Worm (Caenorhabditis elegans) whole organism, mixed stage, embryonic: Measurements from ENCODE around the gene col-139.

Source experiments
- M03D4.4 ChIP-seq: sonication (generic microtip); optimal IDR thresholded peaks from 2 replicates; lab custom pipeline; 2017; ENCODE audit warnings: mild to moderate bottlenecking, missing genetic modification characterization, missing compliant biosample characterization
- elt-3 ChIP-seq: fragments of 150-350 bp; optimal IDR thresholded peaks from 2 replicates; lab custom pipeline; 2014; ENCODE audit warnings: missing biosample characterization, missing genetic modification characterization
- flh-1 ChIP-seq: fragments of 200-800 bp; sonication (Bioruptor generic); optimal IDR thresholded peaks from 2 replicates; lab custom pipeline; 2018; ENCODE audit warnings: mild to moderate bottlenecking, missing genetic modification characterization, moderate library complexity, missing compliant biosample characterization
- lin-13 ChIP-seq: fragments of 150-350 bp; optimal IDR thresholded peaks from 2 replicates; lab custom pipeline; 2014; ENCODE audit warnings: missing biosample characterization, missing genetic modification characterization
- lsy-2 ChIP-seq: fragments of 150-350 bp; optimal IDR thresholded peaks from 2 replicates; lab custom pipeline; 2014; ENCODE audit warnings: missing biosample characterization, missing genetic modification characterization
- nhr-237 ChIP-seq: fragments of 150-350 bp; optimal IDR thresholded peaks from 2 replicates; lab custom pipeline; 2014; ENCODE audit warnings: missing biosample characterization, missing genetic modification characterization
- nhr-28 ChIP-seq: fragments of 150-350 bp; optimal IDR thresholded peaks from 2 replicates; lab custom pipeline; 2014; ENCODE audit warnings: missing biosample characterization, missing genetic modification characterization
- pha-4 ChIP-seq: fragments of 150-350 bp; optimal IDR thresholded peaks from 2 replicates; lab custom pipeline; 2018; ENCODE audit warnings: missing biosample characterization, missing genetic modification reagents, missing genetic modification characterization
- snpc-4 ChIP-seq: fragments of 150-350 bp; optimal IDR thresholded peaks from 2 replicates; lab custom pipeline; 2014; ENCODE audit warnings: missing biosample characterization, missing genetic modification characterization
- unc-62 ChIP-seq: fragments of 150-350 bp; optimal IDR thresholded peaks from 2 replicates; lab custom pipeline; 2014; ENCODE audit warnings: missing biosample characterization, missing genetic modification reagents, missing genetic modification characterization
- ztf-11 ChIP-seq: fragments of 150-350 bp; optimal IDR thresholded peaks from 2 replicates; lab custom pipeline; 2014; ENCODE audit warnings: missing biosample characterization, missing genetic modification characterization

DNA sequence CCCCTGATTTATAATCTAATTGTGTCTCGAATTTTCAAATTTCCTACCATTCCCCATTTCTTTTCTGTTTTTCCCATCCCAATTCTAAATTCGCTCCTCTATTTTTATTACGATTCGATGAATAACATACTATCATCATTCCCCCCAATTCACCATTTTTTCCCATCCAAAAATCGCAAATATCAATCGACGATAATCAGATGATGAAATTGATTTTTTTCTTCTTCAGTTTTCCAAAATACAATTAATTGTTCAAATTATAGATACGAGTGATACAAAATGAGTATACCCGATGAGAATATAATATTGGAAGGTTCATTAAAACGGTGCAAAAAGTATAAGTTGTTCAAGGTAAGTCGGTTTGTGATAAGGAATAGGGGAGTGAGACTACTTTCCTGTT lies 11.1 kb downstream of the col-139 start, which contains the start of gene soc-1:
- TF ChIP-seq flh-1 (GFP tag; lab: Kevin White, UChicago) (no peak), nhr-237 (tag; lab: Kevin White, UChicago) (no peak), elt-3 (tag; lab: Kevin White, UChicago) (no peak), unc-62 (GFP tag; lab: Kevin White, UChicago) (no peak), M03D4.4 (tag; lab: Kevin White, UChicago) (no peak), snpc-4 (tag; lab: Kevin White, UChicago) (no peak), nhr-28 (tag; lab: Kevin White, UChicago) (no peak), lsy-2 (no peak), lin-13 (no peak), pha-4 (tag; lab: Kevin White, UChicago) (no peak), ztf-11 (tag; lab: Kevin White, UChicago) (no peak)
